Worm (Caenorhabditis elegans): ENCODE data around the gene ssp-34.

The ssp-34 gene

ce11 chrIV:10768146-10768636, 29.8 kb upstream of the ssp-34 start, which contains the start of gene T25B9.8 (continued):
- no peak for TF ChIP-seq snu-23 (GFP tag; optimal IDR thresholded peaks at IDR 0.05)

- no peak for TF ChIP-seq snpc-4 (tag; optimal IDR thresholded peaks at IDR 0.05)
- no peak for TF ChIP-seq efl-1 (optimal IDR thresholded peaks at IDR 0.05)
- TF ChIP-seq efl-1 (GFP tag; optimal IDR thresholded peaks at IDR 0.05 in 1 of 2) = peak in 1 of 2 experiments; percentile 4
- TF ChIP-seq jun-1 (tag; optimal IDR thresholded peaks at IDR 0.05) = no peak
- no peak for TF ChIP-seq ets-5 (GFP tag; IDR thresholded peaks at IDR 0.05)
- TF ChIP-seq unc-30 (tag; optimal IDR thresholded peaks at IDR 0.05) = no peak
- TF ChIP-seq pag-3 (tag; optimal IDR thresholded peaks at IDR 0.05; ENCODE audit: borderline replicate concordance, insufficient read depth) = no peak
- TF ChIP-seq C16A3.4 (tag; optimal IDR thresholded peaks at IDR 0.05) = no peak
- no peak for TF ChIP-seq fkh-10 (GFP tag; optimal IDR thresholded peaks at IDR 0.05)
Observed at ce11 chrIV:10766071-10766470, 27.7 kb upstream of the ssp-34 start.

- TF ChIP-seq ets-5 (GFP tag; IDR thresholded peaks at IDR 0.05) (no peak), hlh-4 (tag; optimal IDR thresholded peaks at IDR 0.05) (no peak), isw-1 (GFP tag; IDR thresholded peaks at IDR 0.05) (no peak), sptf-1 (tag; optimal IDR thresholded peaks at IDR 0.05) (no peak)
Observed at ce11 chrIV:10765053-10765452, 26.7 kb upstream of the ssp-34 start, which contains the start of gene T25B9.12. TSS of gene T25B9.12 (plus strand) at chrIV:10765353.

- TF ChIP-seq mef-2 (tag; optimal IDR thresholded peaks at IDR 0.05) = no peak
- TF ChIP-seq nhr-28 (tag; optimal IDR thresholded peaks at IDR 0.05) = no peak
- TF ChIP-seq mdl-1 (tag; optimal IDR thresholded peaks at IDR 0.05) = no peak
- TF ChIP-seq rnt-1 (tag; optimal IDR thresholded peaks at IDR 0.05) = no peak
- TF ChIP-seq lsy-2 (tag; optimal IDR thresholded peaks at IDR 0.05) = no peak
- no peak for TF ChIP-seq ceh-82 (tag; optimal IDR thresholded peaks at IDR 0.05)
- no peak for TF ChIP-seq fos-1 (tag; optimal IDR thresholded peaks at IDR 0.05)
- no peak for TF ChIP-seq nhr-84 (tag; optimal IDR thresholded peaks at IDR 0.05)
- TF ChIP-seq ces-1 (GFP tag; optimal IDR thresholded peaks at IDR 0.05) = no peak
- no peak for TF ChIP-seq skn-1 (tag; optimal IDR thresholded peaks at IDR 0.05)
- TF ChIP-seq mab-9 (GFP tag; IDR thresholded peaks at IDR 0.05) = no peak
- TF ChIP-seq grh-1 (GFP tag; IDR thresholded peaks at IDR 0.05) = no peak
- TF ChIP-seq dsc-1 (tag; optimal IDR thresholded peaks at IDR 0.05) = no peak
- no peak for TF ChIP-seq C34B4.2 (tag; optimal IDR thresholded peaks at IDR 0.05)
Observed at ce11 chrIV:10764206-10764605, 25.8 kb upstream of the ssp-34 start, which contains the start of gene T25B9.11. TSS of gene T25B9.11 (plus strand) at chrIV:10764506.

ce11 chrIV:10761344-10761743, 22.9 kb upstream of the ssp-34 start, which contains the start of gene ugt-54:
TSS of gene ugt-54 (plus strand) at chrIV:10761698.
- peak; percentile 46 for TF ChIP-seq elt-2 (tag; optimal IDR thresholded peaks at IDR 0.05)
- peak in 1 of 2 experiments; percentile 0 for TF ChIP-seq lin-35 (GFP tag; optimal IDR thresholded peaks at IDR 0.05)
- no peak for TF ChIP-seq zip-4 (GFP tag; optimal IDR thresholded peaks at IDR 0.05)
- no peak for TF ChIP-seq elt-3 (tag; optimal IDR thresholded peaks at IDR 0.05)
- no peak for TF ChIP-seq aha-1 (tag; optimal IDR thresholded peaks at IDR 0.05)
- TF ChIP-seq vab-15 (tag; optimal IDR thresholded peaks at IDR 0.05) = no peak
- TF ChIP-seq nhr-90 (tag; optimal IDR thresholded peaks at IDR 0.05; ENCODE audit: poor library complexity) = peak; percentile 15
- TF ChIP-seq skn-1 (tag; optimal IDR thresholded peaks at IDR 0.05) = no peak
- no peak for TF ChIP-seq egl-27 (tag; optimal IDR thresholded peaks at IDR 0.05)
